Worm (Caenorhabditis elegans) whole organism, L4/young adult: Measurements from ENCODE around the gene nhr-254.

Experiments used
- W03F9.2 ChIP-seq: fragments of 150-350 bp; optimal IDR thresholded peaks from 2 replicates; lab custom pipeline; 2014; ENCODE audit warnings: missing biosample characterization, missing genetic modification characterization
- dao-5 ChIP-seq: sonication (generic microtip); optimal IDR thresholded peaks from 2 replicates; lab custom pipeline; 2016; ENCODE audit warnings: missing genotype, missing genetic modification characterization, moderate library complexity, missing compliant biosample characterization

ce11 chrV:351787-352186 lies 40.6 kb upstream of the nhr-254 start:
- no peak for TF ChIP-seq W03F9.2 (tag; lab: Kevin White, UChicago)
- no peak for TF ChIP-seq dao-5 (tag; lab: Kevin White, UChicago)
